Worm (Caenorhabditis elegans) whole organism, L1 larva: ENCODE measurements around the gene nta-1.

Experiments used
- C04F5.9 ChIP-seq: sonication (generic microtip); optimal IDR thresholded peaks from 2 replicates; lab custom pipeline; 2016; ENCODE audit warnings: missing genetic modification characterization, missing compliant biosample characterization
- Y116A8C.19 ChIP-seq: sonication (generic microtip); optimal IDR thresholded peaks from 2 replicates; lab custom pipeline; 2016; ENCODE audit warnings: missing compliant biosample characterization, missing genetic modification characterization, borderline replicate concordance
- ama-1 ChIP-seq: fragments of 150-350 bp; optimal IDR thresholded peaks from 2 replicates; lab custom pipeline; 2014
- blmp-1 ChIP-seq: fragments of 150-350 bp; optimal IDR thresholded peaks from 2 replicates; lab custom pipeline; 2014; ENCODE audit warnings: missing biosample characterization, missing genetic modification characterization
- ceh-63 ChIP-seq: fragments of 200-800 bp; sonication (Bioruptor generic); optimal IDR thresholded peaks from 2 replicates; lab custom pipeline; 2018; ENCODE audit warnings: mild to moderate bottlenecking, missing genetic modification characterization, missing compliant biosample characterization
- ceh-8 ChIP-seq: fragments of 200-800 bp; sonication (Bioruptor generic); optimal IDR thresholded peaks from 2 replicates; lab custom pipeline; 2018; ENCODE audit warnings: mild to moderate bottlenecking, missing genetic modification characterization, moderate library complexity, missing compliant biosample characterization
- ceh-88 ChIP-seq: fragments of 200-800 bp; sonication (Bioruptor generic); IDR thresholded peaks from 2 replicates; pipeline ENCODE4 v1.3.6; 2022; ENCODE audit warnings: missing genetic modification characterization, missing compliant biosample characterization
- dpl-1 ChIP-seq, 3 experiments: fragments of 150-350 bp in 2 of 3; sonication (generic microtip) in 1 of 3; optimal IDR thresholded peaks; 2 replicates each; lab custom pipeline; 2014 to 2017; ENCODE audit warnings: missing biosample characterization in 3 of 3, missing genetic modification characterization in 3 of 3, missing genetic modification reagents in 3 of 3
- efl-1 ChIP-seq, 4 experiments: fragments of 150-350 bp; optimal IDR thresholded peaks in 3 of 4; peaks in 1 of 4; 1 replicate in 1 of 4; 2 replicates in 3 of 4; lab custom pipeline; 2014; ENCODE audit warnings: missing biosample characterization in 2 of 4, missing genetic modification characterization in 2 of 4, missing genetic modification reagents in 2 of 4
- elt-2 ChIP-seq: sonication (generic microtip); optimal IDR thresholded peaks from 2 replicates; lab custom pipeline; 2016; ENCODE audit warnings: missing genetic modification characterization, mild to moderate bottlenecking, inconsistent platforms, missing compliant biosample characterization, missing genetic modification reagents
- fkh-10 ChIP-seq: sonication (generic microtip); optimal IDR thresholded peaks from 2 replicates; lab custom pipeline; 2017; ENCODE audit warnings: missing biosample characterization, missing genetic modification reagents, missing genetic modification characterization
- fkh-4 ChIP-seq: sonication (generic microtip); optimal IDR thresholded peaks from 2 replicates; lab custom pipeline; 2016; ENCODE audit warnings: missing compliant biosample characterization, missing genetic modification characterization, borderline replicate concordance
- fkh-8 ChIP-seq: sonication (generic microtip); optimal IDR thresholded peaks from 2 replicates; lab custom pipeline; 2016; ENCODE audit warnings: mild to moderate bottlenecking, missing genetic modification characterization, missing compliant biosample characterization
- hlh-4 ChIP-seq: sonication (generic microtip); optimal IDR thresholded peaks from 2 replicates; lab custom pipeline; 2016; ENCODE audit warnings: mild to moderate bottlenecking, missing genetic modification characterization, missing compliant biosample characterization
- lin-13 ChIP-seq: fragments of 150-350 bp; optimal IDR thresholded peaks from 2 replicates; lab custom pipeline; 2014; ENCODE audit warnings: missing biosample characterization, missing genetic modification reagents, missing genetic modification characterization
- lin-14 ChIP-seq: fragments of 200-800 bp; sonication (Bioruptor generic); optimal IDR thresholded peaks from 2 replicates; lab custom pipeline; 2018; ENCODE audit warnings: mild to moderate bottlenecking, missing genetic modification characterization, moderate library complexity, missing compliant biosample characterization
- lin-35 ChIP-seq, 2 experiments: fragments of 150-350 bp; optimal IDR thresholded peaks; 2 replicates each; lab custom pipeline; 2014; ENCODE audit warnings: missing biosample characterization in 2 of 2, missing genetic modification characterization in 2 of 2, missing genetic modification reagents in 2 of 2
- lir-3 ChIP-seq: sonication (generic microtip); optimal IDR thresholded peaks from 2 replicates; lab custom pipeline; 2016; ENCODE audit warnings: mild to moderate bottlenecking, missing genetic modification characterization, moderate library complexity, missing compliant biosample characterization; ENCODE audit not compliant: poor library complexity
- lsy-2 ChIP-seq, 2 experiments: fragments of 150-350 bp; optimal IDR thresholded peaks; 2 replicates each; lab custom pipeline; 2014; ENCODE audit warnings: missing biosample characterization in 2 of 2, missing genetic modification characterization in 2 of 2
- mab-9 ChIP-seq: fragments of 200-800 bp; sonication (Bioruptor generic); IDR thresholded peaks from 2 replicates; pipeline ENCODE4 v1.3.6; 2022; ENCODE audit warnings: missing genetic modification reagents, missing genetic modification characterization, missing compliant biosample characterization
- mdl-1 ChIP-seq, 2 experiments: fragments of 150-350 bp; optimal IDR thresholded peaks; 2 replicates each; lab custom pipeline; 2014 to 2017; ENCODE audit warnings: missing biosample characterization in 2 of 2, missing genetic modification characterization in 2 of 2, inconsistent platforms in 1 of 2
- nhr-12 ChIP-seq: sonication (generic microtip); optimal IDR thresholded peaks from 2 replicates; lab custom pipeline; 2017; ENCODE audit warnings: missing biosample characterization, missing genetic modification characterization
- nhr-20 ChIP-seq: sonication (generic microtip); optimal IDR thresholded peaks from 2 replicates; lab custom pipeline; 2016; ENCODE audit warnings: mild to moderate bottlenecking, missing genetic modification characterization, missing compliant biosample characterization
- nhr-28 ChIP-seq: fragments of 150-350 bp; optimal IDR thresholded peaks from 2 replicates; lab custom pipeline; 2014; ENCODE audit warnings: missing biosample characterization, missing genetic modification characterization
- nhr-71 ChIP-seq: sonication (generic microtip); optimal IDR thresholded peaks from 2 replicates; lab custom pipeline; 2016; ENCODE audit warnings: mild to moderate bottlenecking, missing genetic modification characterization, moderate library complexity, missing compliant biosample characterization
- nhr-76 ChIP-seq: sonication (generic microtip); optimal IDR thresholded peaks from 2 replicates; lab custom pipeline; 2017; ENCODE audit warnings: missing biosample characterization, missing genetic modification characterization
- nhr-77 ChIP-seq: fragments of 150-350 bp; optimal IDR thresholded peaks from 2 replicates; lab custom pipeline; 2014; ENCODE audit warnings: missing biosample characterization, missing genetic modification characterization
- nhr-85 ChIP-seq: sonication (generic microtip); peaks from one replicate; lab custom pipeline; 2016; ENCODE audit warnings: missing genetic modification characterization, inconsistent platforms, missing compliant biosample characterization
- nhr-90 ChIP-seq: sonication (generic microtip); optimal IDR thresholded peaks from 2 replicates; lab custom pipeline; 2016; ENCODE audit warnings: mild to moderate bottlenecking, missing genetic modification characterization, missing compliant biosample characterization; ENCODE audit not compliant: poor library complexity
- pqm-1 ChIP-seq: sonication (generic microtip); optimal IDR thresholded peaks from 3 replicates; lab custom pipeline; 2017; ENCODE audit warnings: missing biosample characterization, missing genetic modification characterization
- snu-23 ChIP-seq: sonication (generic microtip); optimal IDR thresholded peaks from 2 replicates; lab custom pipeline; 2016; ENCODE audit warnings: missing genetic modification characterization, missing compliant biosample characterization
- sup-37 ChIP-seq: fragments of 200-800 bp; sonication (Bioruptor generic); optimal IDR thresholded peaks from 2 replicates; lab custom pipeline; 2018; ENCODE audit warnings: mild to moderate bottlenecking, missing genetic modification characterization, missing compliant biosample characterization
- swsn-7 ChIP-seq: sonication (generic microtip); optimal IDR thresholded peaks from 2 replicates; lab custom pipeline; 2016; ENCODE audit warnings: missing genetic modification characterization, missing compliant biosample characterization
- tlp-1 ChIP-seq: fragments of 150-350 bp; optimal IDR thresholded peaks from 2 replicates; lab custom pipeline; 2014; ENCODE audit warnings: missing biosample characterization, missing genetic modification characterization
- unc-130 ChIP-seq: fragments of 150-350 bp; optimal IDR thresholded peaks from 2 replicates; lab custom pipeline; 2017; ENCODE audit warnings: missing biosample characterization, missing genetic modification characterization, inconsistent platforms
- unc-62 ChIP-seq: fragments of 150-350 bp; optimal IDR thresholded peaks from 2 replicates; lab custom pipeline; 2014; ENCODE audit warnings: missing biosample characterization, missing genetic modification reagents, missing genetic modification characterization
- unc-86 ChIP-seq: sonication (generic microtip); optimal IDR thresholded peaks from 2 replicates; lab custom pipeline; 2016; ENCODE audit warnings: missing genetic modification characterization, missing compliant biosample characterization
- unc-98 ChIP-seq: fragments of 200-800 bp; sonication (Bioruptor generic); IDR thresholded peaks from 2 replicates; pipeline ENCODE4 v1.3.6; 2022; ENCODE audit warnings: missing genetic modification characterization, missing compliant biosample characterization
- zip-4 ChIP-seq: fragments of 200-800 bp; sonication (Bioruptor generic); optimal IDR thresholded peaks from 2 replicates; lab custom pipeline; 2018; ENCODE audit warnings: mild to moderate bottlenecking, missing genetic modification characterization, moderate library complexity, missing compliant biosample characterization

nta-1 gene

DNA sequence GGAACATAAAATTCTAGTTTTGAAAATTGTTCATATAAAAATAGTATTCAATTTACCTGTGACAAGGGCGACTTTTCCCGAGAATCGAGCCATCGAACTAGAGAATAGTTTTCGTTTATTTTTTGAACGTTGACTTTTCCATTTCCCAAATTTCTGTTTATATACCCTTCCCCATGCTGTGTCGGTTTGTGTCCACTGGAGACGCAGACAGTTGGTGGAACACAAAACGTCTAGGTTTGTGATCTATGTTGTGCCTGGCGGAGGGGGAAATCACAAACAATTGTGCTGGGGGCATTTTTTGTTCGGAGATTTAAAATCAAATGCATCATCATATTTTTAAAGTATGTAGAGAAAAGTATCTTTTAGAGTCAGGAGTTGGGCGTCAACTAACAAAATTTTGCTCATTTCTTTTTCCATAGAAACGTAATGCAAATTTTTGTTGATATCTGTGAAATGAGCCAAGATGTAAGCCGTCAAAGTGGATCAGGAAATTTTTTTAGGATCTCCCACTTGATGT lies at the start of gene nta-1:
TSS of gene nta-1 (minus strand) at position 131 of the 517 bp plus-strand sequence.
- TF ChIP-seq C04F5.9 (no peak), efl-1 (optimal IDR thresholded peaks at IDR 0.05; lab: Kevin White, UChicago) (no peak), efl-1 (GFP tag; optimal IDR thresholded peaks at IDR 0.05 in 1 of 2; lab: Kevin White, UChicago) (peak in 1 of 2 experiments; percentile 4), lsy-2 (tag; optimal IDR thresholded peaks at IDR 0.05; lab: Kevin White, UChicago) (no peak), lir-3 (tag; lab: Kevin White, UChicago) (no peak), sup-37 (GFP tag; lab: Kevin White, UChicago) (no peak), nhr-20 (tag; lab: Kevin White, UChicago) (peak; percentile 85), nhr-28 (tag; lab: Kevin White, UChicago) (no peak), mdl-1 (tag; optimal IDR thresholded peaks at IDR 0.05; lab: Kevin White, UChicago) (peak in 1 of 2 experiments; percentile 22), zip-4 (GFP tag; lab: Kevin White, UChicago) (no peak), fkh-4 (tag; lab: Kevin White, UChicago) (no peak), nhr-85 (tag; lab: Kevin White, UChicago) (no peak), lin-35 (GFP tag; optimal IDR thresholded peaks at IDR 0.05; lab: Kevin White, UChicago) (peak in 1 of 2 experiments; percentile 39), unc-62 (GFP tag; lab: Kevin White, UChicago) (no peak), elt-2 (tag; lab: Kevin White, UChicago) (peak; percentile 20), tlp-1 (tag; lab: Kevin White, UChicago) (no peak), lin-14 (GFP tag; lab: Kevin White, UChicago) (peak; percentile 75), Y116A8C.19 (tag; lab: Kevin White, UChicago) (no peak), blmp-1 (tag; lab: Kevin White, UChicago) (no peak), nhr-76 (tag; lab: Kevin White, UChicago) (no peak), ceh-88 (GFP tag; lab: Robert Waterston, UW) (no peak)

DNA sequence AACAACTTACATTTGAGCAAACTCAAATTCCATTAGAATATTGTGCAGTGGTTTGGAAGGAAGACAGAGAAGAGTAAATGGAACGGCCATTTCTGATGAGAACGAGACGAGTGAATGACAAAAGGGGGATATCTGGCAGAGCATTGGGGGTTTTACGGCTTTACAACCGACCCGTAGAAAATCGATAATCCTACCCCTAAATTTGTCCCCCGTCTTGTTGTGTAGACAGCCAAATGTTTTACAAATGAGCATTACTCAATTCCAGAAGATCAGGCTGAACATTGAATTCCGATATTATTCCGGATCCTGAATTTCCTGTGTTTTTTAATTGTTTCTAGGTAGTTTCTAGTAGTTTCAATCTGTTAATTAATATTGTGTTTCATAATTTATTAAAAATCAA lies 49.7 kb upstream of the nta-1 start, which contains the start of gene fbxb-99:
TSS of gene fbxb-99 (minus strand) at position 101 of the 400 bp plus-strand sequence.
- TF ChIP-seq hlh-4 = no peak
- no peak for TF ChIP-seq ceh-8 (GFP tag; lab: Kevin White, UChicago)
- TF ChIP-seq nhr-77 (tag; lab: Kevin White, UChicago) = no peak
- no peak for TF ChIP-seq unc-62 (GFP tag; lab: Kevin White, UChicago)
- no peak for TF ChIP-seq nhr-12 (tag; lab: Kevin White, UChicago)
- TF ChIP-seq mab-9 (GFP tag; lab: Robert Waterston, UW) = no peak
- TF ChIP-seq nhr-76 (tag; lab: Kevin White, UChicago) = no peak
- no peak for TF ChIP-seq nhr-71 (tag; lab: Kevin White, UChicago)
- TF ChIP-seq lin-14 (GFP tag; lab: Kevin White, UChicago) = no peak
- no peak for TF ChIP-seq dpl-1 (GFP tag; optimal IDR thresholded peaks at IDR 0.05; lab: Kevin White, UChicago)
- TF ChIP-seq fkh-10 (GFP tag; lab: Kevin White, UChicago) = no peak
- TF ChIP-seq unc-98 (GFP tag; lab: Robert Waterston, UW) = no peak

DNA sequence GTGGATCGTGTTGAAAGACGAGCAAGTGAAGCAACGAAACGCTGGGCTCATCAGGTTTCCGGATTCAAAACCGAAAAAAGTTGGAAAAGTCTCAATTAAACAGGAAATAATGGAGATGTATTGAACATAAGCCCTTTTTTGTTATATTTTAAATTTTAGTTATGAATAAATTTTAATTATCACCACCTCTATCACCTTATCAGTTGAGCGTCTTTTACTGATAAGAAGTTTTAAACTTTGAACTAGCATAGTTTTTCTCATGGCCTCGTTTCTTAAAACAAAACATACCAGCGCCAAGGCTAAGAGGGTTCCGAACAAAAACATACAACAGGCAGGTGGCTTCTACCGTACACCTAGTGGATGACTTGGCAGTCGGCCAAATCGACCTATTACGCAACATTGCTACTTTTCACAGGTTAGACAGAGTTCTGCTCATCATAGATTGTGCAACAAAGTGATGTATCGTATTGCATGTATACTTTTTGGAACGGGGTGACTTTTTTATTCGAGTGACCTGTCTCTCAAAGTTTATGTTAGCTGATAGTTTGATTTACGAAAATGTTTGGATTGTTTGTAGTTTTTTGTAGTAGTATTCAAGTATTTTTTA lies 44.8 kb upstream of the nta-1 start:
- TF ChIP-seq efl-1 (optimal IDR thresholded peaks at IDR 0.05; lab: Kevin White, UChicago) (no peak), efl-1 (GFP tag; optimal IDR thresholded peaks at IDR 0.05 in 1 of 2; lab: Kevin White, UChicago) (peak in 1 of 2 experiments; percentile 78), nhr-90 (tag; lab: Kevin White, UChicago) (no peak), swsn-7 (tag; lab: Kevin White, UChicago) (no peak), elt-2 (tag; lab: Kevin White, UChicago) (peak; percentile 77), ceh-63 (GFP tag; lab: Kevin White, UChicago) (no peak), snu-23 (no peak)

DNA sequence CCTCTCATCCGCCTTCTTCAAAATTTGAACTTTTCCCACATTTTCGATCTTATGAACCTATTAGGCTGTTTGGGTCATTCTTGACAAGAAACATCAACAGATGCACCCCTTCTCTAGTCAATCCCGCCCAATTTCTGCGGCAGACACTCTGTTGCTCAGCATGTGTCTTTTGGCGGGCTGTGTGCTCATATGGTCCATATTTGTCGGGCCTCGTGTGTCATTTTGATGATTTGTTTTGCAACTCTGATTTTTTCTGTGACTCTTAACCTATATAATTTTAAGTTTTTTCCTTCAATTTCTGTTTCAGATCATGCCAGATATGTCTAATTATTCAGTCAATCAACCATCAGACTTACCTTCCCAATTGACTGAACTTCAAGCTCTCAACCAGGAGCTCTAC lies 43.5 kb upstream of the nta-1 start, which contains the start of gene T24E12.13:
TSS of gene T24E12.13 (plus strand) at position 301 of the 400 bp plus-strand sequence.
- no peak for TF ChIP-seq ama-1
- TF ChIP-seq fkh-8 (tag; lab: Kevin White, UChicago) = no peak
- TF ChIP-seq unc-130 (tag; lab: Kevin White, UChicago) = no peak
- no peak for TF ChIP-seq swsn-7 (tag; lab: Kevin White, UChicago)
- TF ChIP-seq lin-13 = no peak
- TF ChIP-seq unc-86 = no peak
- TF ChIP-seq pqm-1 (tag; lab: Kevin White, UChicago) = no peak
- TF ChIP-seq, all 84 proteins: peak for 0
